Worm (Caenorhabditis elegans): Measurements from ENCODE around the gene cul-3.

- TF ChIP-seq dpl-1 (GFP tag; optimal IDR thresholded peaks at IDR 0.05), result no peak
- TF ChIP-seq Y48G9A.11 (GFP tag; IDR thresholded peaks at IDR 0.05), result no peak
Observed at ce11 chrV:234572-234971, 57.4 kb downstream of the cul-3 start, which contains the start of gene kin-33.

Measured in whole organism, L4 larva.